Worm (Caenorhabditis elegans) whole organism, midembryonic: ENCODE data around the gene fbxb-106.

ENCODE experiments used
- T22C8.4 ChIP-seq: fragments of 200-800 bp; sonication (Bioruptor generic); IDR thresholded peaks from 2 replicates; pipeline ENCODE4 v1.3.6; 2022; ENCODE audit warnings: missing genetic modification characterization, missing compliant biosample characterization
- cog-1 ChIP-seq: sonication (generic microtip); optimal IDR thresholded peaks from 2 replicates; lab custom pipeline; 2016; ENCODE audit warnings: missing genetic modification characterization, missing compliant biosample characterization
- flt-1 ChIP-seq: fragments of 200-800 bp; sonication (Bioruptor generic); IDR thresholded peaks from 2 replicates; pipeline ENCODE4 v1.3.6; 2022; ENCODE audit warnings: missing genetic modification characterization, missing compliant biosample characterization
- tab-1 ChIP-seq: fragments of 200-800 bp; sonication (Bioruptor generic); IDR thresholded peaks from 2 replicates; pipeline ENCODE4 v1.3.6; 2022; ENCODE audit warnings: missing genetic modification characterization, missing compliant biosample characterization
- ztf-23 ChIP-seq: fragments of 200-800 bp; sonication (Bioruptor generic); IDR thresholded peaks from 2 replicates; pipeline ENCODE4 v1.3.6; 2022; ENCODE audit warnings: missing genetic modification reagents, missing genetic modification characterization, missing compliant biosample characterization
- ztf-29 ChIP-seq: fragments of 200-800 bp; sonication (Bioruptor generic); IDR thresholded peaks from 2 replicates; pipeline ENCODE4 v1.3.6; 2022; ENCODE audit warnings: missing genetic modification reagents, missing genetic modification characterization, missing compliant biosample characterization

ce11 chrII:2734266-2734665, 27.9 kb upstream of the fbxb-106 start:
- TF ChIP-seq tab-1 (GFP tag; lab: Robert Waterston, UW): no peak
- TF ChIP-seq cog-1 (tag; lab: Kevin White, UChicago): no peak
- TF ChIP-seq flt-1 (GFP tag; lab: Robert Waterston, UW): no peak
- no peak for TF ChIP-seq T22C8.4 (GFP tag; lab: Robert Waterston, UW)
- TF ChIP-seq ztf-29 (GFP tag; lab: Robert Waterston, UW): no peak
- no peak for TF ChIP-seq ztf-23 (GFP tag; lab: Robert Waterston, UW)
